Fruit fly (Drosophila melanogaster) Kc167 (cell line): ENCODE measurements around the gene vex.

Experiments
- Myc ChIP-seq: fragments of >200 bp; optimal IDR thresholded peaks from 2 replicates; lab custom pipeline; 2017; ENCODE audit warnings: missing external identifiers
- Sin3A ChIP-seq: fragments of >200 bp; optimal IDR thresholded peaks from 2 replicates; lab custom pipeline; 2018; ENCODE audit warnings: missing external identifiers
- h ChIP-seq: fragments of >200 bp; optimal IDR thresholded peaks from 3 replicates; lab custom pipeline; 2018; ENCODE audit warnings: missing external identifiers
- insv ChIP-seq: fragments of >200 bp; optimal IDR thresholded peaks from 3 replicates; lab custom pipeline; 2018; ENCODE audit warnings: missing external identifiers
- psq ChIP-seq: fragments of >200 bp; optimal IDR thresholded peaks from 2 replicates; lab custom pipeline; 2017; ENCODE audit warnings: missing external identifiers
- ttk ChIP-seq: sonication (Bioruptor generic); optimal IDR thresholded peaks from 2 replicates; lab custom pipeline; 2017; ENCODE audit warnings: missing external identifiers

dm6 chrX:11044456-11044855 is 4.8 kb upstream of the vex start, which contains the start of gene SmydA-4:
- TF ChIP-seq ttk (lab: Kevin White, UChicago) = no peak
- no peak for TF ChIP-seq psq (lab: Kevin White, UChicago)
- no peak for TF ChIP-seq insv (lab: Kevin White, UChicago)
- TF ChIP-seq Myc = no peak
- no peak for TF ChIP-seq Sin3A (lab: Kevin White, UChicago)
- TF ChIP-seq h = no peak
